Fruit fly (Drosophila melanogaster) Kc167 (cell line): ENCODE measurements around the gene ND-20L.

Experiments
- Myc ChIP-seq: fragments of >200 bp; optimal IDR thresholded peaks from 2 replicates; lab custom pipeline; 2017; ENCODE audit warnings: missing external identifiers
- Sin3A ChIP-seq: fragments of >200 bp; optimal IDR thresholded peaks from 2 replicates; lab custom pipeline; 2018; ENCODE audit warnings: missing external identifiers
- h ChIP-seq: fragments of >200 bp; optimal IDR thresholded peaks from 3 replicates; lab custom pipeline; 2018; ENCODE audit warnings: missing external identifiers
- insv ChIP-seq: fragments of >200 bp; optimal IDR thresholded peaks from 3 replicates; lab custom pipeline; 2018; ENCODE audit warnings: missing external identifiers
- psq ChIP-seq: fragments of >200 bp; optimal IDR thresholded peaks from 2 replicates; lab custom pipeline; 2017; ENCODE audit warnings: missing external identifiers
- ttk ChIP-seq: sonication (Bioruptor generic); optimal IDR thresholded peaks from 2 replicates; lab custom pipeline; 2017; ENCODE audit warnings: missing external identifiers

The ND-20L gene

DNA sequence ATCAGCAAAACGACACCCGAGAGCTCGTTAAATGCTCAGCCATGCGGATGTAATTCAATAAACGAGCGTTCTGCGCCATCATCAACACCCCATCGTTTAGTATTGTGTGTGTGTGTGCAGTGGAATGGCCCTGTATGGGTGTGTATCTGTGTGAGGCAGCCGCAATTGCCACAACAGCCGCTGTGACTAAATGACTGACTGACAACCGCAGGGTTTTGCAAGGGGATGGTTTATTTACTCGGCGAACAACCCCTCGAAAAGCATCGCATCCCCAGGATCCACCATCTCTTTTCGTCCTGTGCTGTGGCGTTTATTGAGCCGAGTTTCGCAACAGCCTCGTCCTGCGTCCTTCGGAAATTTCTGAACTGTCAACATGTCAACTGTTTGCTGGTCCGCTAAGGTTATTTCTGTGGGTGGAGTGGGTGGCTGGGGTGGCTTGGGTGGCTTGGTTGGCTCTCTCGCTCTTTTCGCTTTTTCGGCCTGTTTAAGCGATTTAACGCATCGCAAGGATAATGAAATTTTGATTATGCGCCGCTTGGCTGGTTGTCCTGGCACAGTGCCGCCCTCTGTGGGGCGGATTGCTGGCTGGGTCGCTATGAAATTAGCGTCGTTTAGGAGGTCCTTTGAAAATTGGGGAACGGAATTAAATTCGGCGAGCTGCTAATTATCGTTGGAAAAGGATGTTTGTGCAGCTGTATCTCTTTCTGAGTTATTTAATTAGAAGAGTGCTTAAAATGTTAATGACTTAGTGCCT, 37.5 kb downstream of the ND-20L start:
- TF ChIP-seq Sin3A (lab: Kevin White, UChicago), result no peak
- no peak for TF ChIP-seq psq
- TF ChIP-seq h (lab: Kevin White, UChicago), result no peak
- no peak for TF ChIP-seq insv (lab: Kevin White, UChicago)
- no peak for TF ChIP-seq ttk
- TF ChIP-seq Myc (lab: Kevin White, UChicago), result no peak

DNA sequence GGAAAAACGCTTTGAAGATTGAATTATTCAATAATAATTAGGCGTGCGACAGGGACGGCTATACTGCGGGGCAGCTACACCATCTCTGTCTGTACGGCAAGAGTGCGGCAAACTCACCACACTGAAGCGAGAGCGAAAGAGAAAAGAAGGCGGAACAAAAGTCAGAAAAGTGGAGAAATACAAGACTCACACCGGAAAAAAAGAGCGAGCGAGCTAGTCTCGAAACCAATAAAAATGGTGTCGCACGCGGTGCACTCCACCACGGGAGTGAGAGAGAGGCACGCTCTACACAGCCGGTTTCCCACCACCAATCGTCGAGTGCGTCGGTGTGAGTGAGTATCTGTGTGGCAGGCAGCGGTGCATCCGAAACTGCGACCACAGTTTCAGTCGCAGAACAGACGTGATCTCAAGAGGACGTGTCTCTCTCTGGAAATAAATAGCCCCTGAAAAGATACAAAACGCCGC, 40.5 kb downstream of the ND-20L start, which contains the start of gene Dr:
Dr (plus strand) TSS at position 384 of the 465 bp plus-strand sequence.
- TF ChIP-seq Myc (lab: Kevin White, UChicago) (no peak), Sin3A (lab: Kevin White, UChicago) (no peak), psq (no peak), insv (lab: Kevin White, UChicago) (no peak), ttk (no peak), h (lab: Kevin White, UChicago) (no peak)

DNA sequence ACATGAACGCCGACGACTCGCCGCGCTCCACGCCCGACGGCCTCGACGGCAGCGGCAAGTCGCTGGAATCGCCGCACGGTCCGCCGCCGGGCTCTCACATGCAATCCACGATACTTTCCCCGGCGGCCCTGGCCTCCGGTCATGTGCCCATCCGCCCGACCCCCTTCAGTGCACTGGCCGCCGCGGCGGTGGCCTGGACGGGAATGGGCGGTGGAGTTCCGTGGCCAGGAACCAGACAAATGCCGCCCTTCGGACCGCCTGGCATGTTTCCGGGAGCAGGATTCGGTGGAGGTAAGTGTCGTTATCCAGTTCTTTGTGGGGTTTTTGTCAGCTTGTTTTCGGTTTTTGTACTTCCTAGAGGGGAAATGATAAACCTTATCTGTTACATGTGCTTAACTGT, 42.0 kb downstream of the ND-20L start:
- TF ChIP-seq ttk, result no peak
- no peak for TF ChIP-seq insv (lab: Kevin White, UChicago)
- no peak for TF ChIP-seq h (lab: Kevin White, UChicago)
- TF ChIP-seq Myc (lab: Kevin White, UChicago), result no peak
- no peak for TF ChIP-seq Sin3A (lab: Kevin White, UChicago)

DNA sequence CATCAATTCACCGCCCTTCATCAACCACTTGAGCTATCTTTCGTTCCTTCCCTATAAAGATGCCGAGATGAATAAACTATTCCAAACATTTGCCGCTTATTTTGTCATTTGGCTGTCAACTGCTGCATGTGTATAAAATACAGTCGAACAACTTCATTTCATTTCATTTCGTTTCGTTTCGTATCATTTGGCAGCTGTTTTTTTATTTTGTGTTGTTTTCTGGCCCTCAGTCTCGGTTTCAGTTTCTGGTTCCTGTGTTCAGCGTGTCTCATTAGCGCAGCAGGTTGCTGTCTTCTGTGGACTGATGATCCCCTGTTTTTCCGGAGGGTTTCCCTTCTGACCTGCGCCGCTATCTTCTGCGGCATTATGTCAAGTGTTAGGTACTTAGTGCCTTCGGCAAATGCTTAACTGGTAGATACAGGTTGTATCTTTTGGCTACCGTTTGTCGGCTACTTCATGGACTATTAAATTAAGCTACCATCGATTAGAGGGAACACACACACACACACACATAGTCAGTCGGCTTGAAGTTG, 44.0 kb downstream of the ND-20L start:
- TF ChIP-seq Myc (lab: Kevin White, UChicago), result no peak
- no peak for TF ChIP-seq insv (lab: Kevin White, UChicago)
- TF ChIP-seq Sin3A (lab: Kevin White, UChicago), result no peak
- no peak for TF ChIP-seq h (lab: Kevin White, UChicago)
- no peak for TF ChIP-seq psq
- TF ChIP-seq ttk, result no peak

DNA sequence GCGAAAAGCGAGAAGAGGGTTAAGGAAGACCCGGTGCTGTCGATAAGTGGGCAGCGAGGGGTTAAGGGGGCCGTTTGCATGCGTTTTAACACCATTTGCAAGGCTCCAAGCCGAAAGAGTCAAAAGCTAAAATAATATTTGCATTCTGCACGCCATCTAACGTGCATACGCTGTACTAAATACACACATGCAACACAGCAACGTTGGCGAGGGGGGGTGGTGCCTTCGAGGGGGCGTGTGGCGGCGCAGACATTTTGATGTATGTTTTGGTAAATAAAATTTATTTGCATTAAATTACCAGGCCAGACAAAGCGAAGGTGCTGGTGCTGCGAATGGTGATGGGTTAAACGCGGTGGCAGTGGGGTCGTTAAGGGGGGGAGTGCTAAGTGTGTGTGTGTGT, 44.9 kb downstream of the ND-20L start:
- no peak for TF ChIP-seq Sin3A (lab: Kevin White, UChicago)
- TF ChIP-seq h (lab: Kevin White, UChicago), result no peak
- TF ChIP-seq Myc (lab: Kevin White, UChicago), result no peak
- no peak for TF ChIP-seq insv (lab: Kevin White, UChicago)
- no peak for TF ChIP-seq ttk
- TF ChIP-seq psq, result no peak

DNA sequence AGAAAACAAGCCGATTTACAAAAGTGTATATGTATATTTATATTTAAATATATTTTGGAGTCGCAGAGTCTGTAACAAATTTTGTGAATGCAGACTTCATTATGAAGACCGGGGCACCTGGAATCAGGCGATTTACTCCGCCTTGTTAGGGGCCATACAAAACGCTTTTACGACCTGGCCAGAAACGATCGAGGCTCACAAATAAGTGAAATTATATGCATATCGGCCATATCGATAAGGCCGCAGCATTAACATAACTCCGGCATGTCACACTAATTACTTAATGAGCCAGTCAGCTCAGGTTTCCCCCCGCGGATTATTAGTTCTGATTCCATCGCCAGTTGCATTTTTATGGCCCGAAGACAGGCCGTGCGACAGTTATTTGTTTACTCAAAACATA, 47.1 kb downstream of the ND-20L start:
- TF ChIP-seq h (lab: Kevin White, UChicago) (no peak), Myc (lab: Kevin White, UChicago) (no peak), psq (no peak), Sin3A (lab: Kevin White, UChicago) (no peak), ttk (no peak), insv (lab: Kevin White, UChicago) (no peak)

DNA sequence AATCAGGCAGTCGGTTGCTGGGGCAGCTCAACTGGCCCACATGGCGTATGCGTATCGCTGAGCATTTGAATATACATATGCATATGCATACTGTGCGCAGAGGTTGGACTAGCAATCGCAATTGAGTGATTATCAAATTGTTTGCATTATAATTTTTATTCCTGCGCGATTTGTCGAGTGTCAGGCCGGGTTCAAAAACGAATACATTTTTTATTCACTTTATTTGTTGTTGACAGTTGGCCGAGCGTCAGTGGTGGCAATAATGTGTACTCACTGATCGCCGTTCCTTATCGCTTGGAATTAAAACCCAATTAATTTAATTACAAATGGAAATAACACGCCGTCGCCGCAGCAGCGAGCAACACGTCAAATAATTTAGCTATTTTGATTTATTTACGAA, 50.2 kb downstream of the ND-20L start:
- TF ChIP-seq insv (lab: Kevin White, UChicago) (no peak), Myc (lab: Kevin White, UChicago) (no peak), Sin3A (lab: Kevin White, UChicago) (no peak), h (lab: Kevin White, UChicago) (no peak), psq (no peak), ttk (no peak)
